Fruit fly (Drosophila melanogaster): Measurements from ENCODE around the gene Gyc89Db.
A peak's percentile ranks its signal among the peaks of the same experiment; 100 is the strongest.

Gyc89Db gene

dm6 chr3R:16510128-16510527, 33.2 kb downstream of the Gyc89Db start (continued):
- no peak for TF ChIP-seq bbx (GFP tag; IDR thresholded peaks at IDR 0.05; ENCODE audit: partially characterized antibody)
- peak; percentile 2 for TF ChIP-seq trem (tag; optimal IDR thresholded peaks at IDR 0.05)
- TF ChIP-seq CG1832 (GFP tag; optimal IDR thresholded peaks at IDR 0.05), result no peak
- peak; percentile 2 for TF ChIP-seq CG15514 (GFP tag; optimal IDR thresholded peaks at IDR 0.05)
- peak; percentile 64 for TF ChIP-seq CG31441 (GFP tag; IDR thresholded peaks at IDR 0.05)
- no peak for TF ChIP-seq Ravus (GFP tag; IDR thresholded peaks at IDR 0.05)
- TF ChIP-seq CG9797 (GFP tag; optimal IDR thresholded peaks at IDR 0.05), result no peak
- TF ChIP-seq tio (GFP tag; optimal IDR thresholded peaks at IDR 0.05), result peak; percentile 28
- no peak for TF ChIP-seq CG5953 (GFP tag; IDR thresholded peaks at IDR 0.05)
- TF ChIP-seq twi (tag; optimal IDR thresholded peaks at IDR 0.05), result no peak
- TF ChIP-seq ranshi (GFP tag; IDR thresholded peaks at IDR 0.05), result no peak
- no peak for TF ChIP-seq bowl (GFP tag; IDR thresholded peaks at IDR 0.05)
- TF ChIP-seq D19A (tag; optimal IDR thresholded peaks at IDR 0.05), result peak; percentile 54
- no peak for TF ChIP-seq seq (GFP tag; IDR thresholded peaks at IDR 0.05)
- peak; percentile 56 for TF ChIP-seq CG12391 (tag; optimal IDR thresholded peaks at IDR 0.05)
- TF ChIP-seq Sry-β (GFP tag; optimal IDR thresholded peaks at IDR 0.05), result no peak
- TF ChIP-seq CG3065 (GFP tag; optimal IDR thresholded peaks at IDR 0.05), result no peak
- TF ChIP-seq CG10321 (GFP tag; IDR thresholded peaks at IDR 0.05), result no peak
- TF ChIP-seq dan (GFP tag; IDR thresholded peaks at IDR 0.05), result no peak
- TF ChIP-seq CG10654 (GFP tag; optimal IDR thresholded peaks at IDR 0.05), result peak; percentile 6
- TF ChIP-seq CG2120 (GFP tag; optimal IDR thresholded peaks at IDR 0.05), result peak; percentile 20
- TF ChIP-seq CG8290 (GFP tag; optimal IDR thresholded peaks at IDR 0.05), result no peak
- TF ChIP-seq CG8290 (tag; optimal IDR thresholded peaks at IDR 0.05), result no peak
- no peak for TF ChIP-seq NC2α (GFP tag; optimal IDR thresholded peaks at IDR 0.05)
- TF ChIP-seq Hr3 (GFP tag; optimal IDR thresholded peaks at IDR 0.05), result no peak
- TF ChIP-seq bigmax (GFP tag; optimal IDR thresholded peaks at IDR 0.05), result no peak
- TF ChIP-seq zen2 (GFP tag; IDR thresholded peaks at IDR 0.05; ENCODE audit: partially characterized antibody), result no peak
- peak; percentile 35 for TF ChIP-seq CoRest (tag; optimal IDR thresholded peaks at IDR 0.05)
- TF ChIP-seq esg (GFP tag; conservative IDR thresholded peaks at IDR 0.05), result 0 out of 2 replicates have a peak, but pooled peaks have one; percentile 20
- TF ChIP-seq Hr39 (optimal IDR thresholded peaks at IDR 0.05), result no peak
- TF ChIP-seq CG4404 (GFP tag; IDR thresholded peaks at IDR 0.05), result no peak
- TF ChIP-seq CG5180 (GFP tag; optimal IDR thresholded peaks at IDR 0.05), result no peak
- TF ChIP-seq zen (tag; optimal IDR thresholded peaks at IDR 0.05), result no peak
- no peak for TF ChIP-seq Mrtf (GFP tag; IDR thresholded peaks at IDR 0.05)
- no peak for TF ChIP-seq Vsx1 (GFP tag; optimal IDR thresholded peaks at IDR 0.05)
- TF ChIP-seq CG11504 (tag; optimal IDR thresholded peaks at IDR 0.05), result peak; percentile 75
- peak; percentile 47; the same call in 2 of the 3 replicates for TF ChIP-seq CG17361 (GFP tag; IDR thresholded peaks at IDR 0.05)
- TF ChIP-seq dm (GFP tag; optimal IDR thresholded peaks at IDR 0.05), result no peak
- no peak for TF ChIP-seq CG18011 (GFP tag; optimal IDR thresholded peaks at IDR 0.05)
- TF ChIP-seq CG32772 (GFP tag; IDR thresholded peaks at IDR 0.05), result no peak
- no peak for TF ChIP-seq ap (GFP tag; IDR thresholded peaks at IDR 0.05)
- TF ChIP-seq Hr78 (GFP tag; optimal IDR thresholded peaks at IDR 0.05), result no peak
- no peak for TF ChIP-seq dimm (GFP tag; IDR thresholded peaks at IDR 0.05)
- no peak for TF ChIP-seq Oaz (GFP tag; IDR thresholded peaks at IDR 0.05)
- TF ChIP-seq ERR (GFP tag; optimal IDR thresholded peaks at IDR 0.05), result no peak
- TF ChIP-seq tap (tag; optimal IDR thresholded peaks at IDR 0.05), result peak; percentile 40
- no peak for TF ChIP-seq CG16813 (GFP tag; IDR thresholded peaks at IDR 0.05; ENCODE audit: partially characterized antibody)
- no peak for TF ChIP-seq Jarid2 (GFP tag; optimal IDR thresholded peaks at IDR 0.05)
- no peak for TF ChIP-seq NfI (GFP tag; optimal IDR thresholded peaks at IDR 0.05)
- no peak for TF ChIP-seq shn (GFP tag; optimal IDR thresholded peaks at IDR 0.05)
- peak; percentile 52 for TF ChIP-seq CG8388 (GFP tag; optimal IDR thresholded peaks at IDR 0.05)
- no peak for TF ChIP-seq dysf (GFP tag; IDR thresholded peaks at IDR 0.05)

Measured in whole organism, embryonic.